Worm (Caenorhabditis elegans): ENCODE data around the gene pin-2.

The pin-2 gene

ce11 chrIV:12833698-12834416, 40.2 kb downstream of the pin-2 start:
- TF ChIP-seq nhr-10 (tag; optimal IDR thresholded peaks at IDR 0.05) (no peak), F13H6.1 (tag; optimal IDR thresholded peaks at IDR 0.05) (peak; percentile 21), fos-1 (tag; optimal IDR thresholded peaks at IDR 0.05) (peak; percentile 46), sma-9 (GFP tag; optimal IDR thresholded peaks at IDR 0.05) (peak; percentile 15), sma-9 (tag; optimal IDR thresholded peaks at IDR 0.05) (no peak)

- peak; percentile 34 for TF ChIP-seq sma-9 (GFP tag; optimal IDR thresholded peaks at IDR 0.05)
- TF ChIP-seq sma-9 (tag; optimal IDR thresholded peaks at IDR 0.05): no peak
- TF ChIP-seq gmeb-1 (tag; optimal IDR thresholded peaks at IDR 0.05): no peak
- no peak for TF ChIP-seq mbf-1 (tag; optimal IDR thresholded peaks at IDR 0.05)
- no peak for TF ChIP-seq aly-2 (tag; optimal IDR thresholded peaks at IDR 0.05)
- TF ChIP-seq fos-1 (tag; optimal IDR thresholded peaks at IDR 0.05): peak; percentile 81
- peak; percentile 8 for TF ChIP-seq nhr-129 (tag; optimal IDR thresholded peaks at IDR 0.05)
- TF ChIP-seq lsy-2 (tag; optimal IDR thresholded peaks at IDR 0.05): peak in 1 of 2 experiments; percentile 29
- peak; percentile 26 for TF ChIP-seq unc-55 (GFP tag; optimal IDR thresholded peaks at IDR 0.05)
Observed at ce11 chrIV:12834417-12834731, 40.7 kb downstream of the pin-2 start.

- TF ChIP-seq mbf-1 (tag; optimal IDR thresholded peaks at IDR 0.05) (no peak), elt-3 (tag; optimal IDR thresholded peaks at IDR 0.05) (no peak), unc-62 (GFP tag; optimal IDR thresholded peaks at IDR 0.05) (no peak), ztf-11 (tag; optimal IDR thresholded peaks at IDR 0.05) (no peak), unc-39 (tag; optimal IDR thresholded peaks at IDR 0.05) (no peak), sem-4 (tag; optimal IDR thresholded peaks at IDR 0.05) (no peak), nhr-12 (tag; optimal IDR thresholded peaks at IDR 0.05) (no peak), R02D3.7 (tag; optimal IDR thresholded peaks at IDR 0.05) (no peak), dmd-4 (tag; optimal IDR thresholded peaks at IDR 0.05) (no peak)
Observed at ce11 chrIV:12835363-12835762, 41.7 kb downstream of the pin-2 start.

ce11 chrIV:12836208-12836607, 42.6 kb downstream of the pin-2 start, which contains the start of gene M02B1.3:
M02B1.3 (plus strand) TSS chrIV:12836508.
- TF ChIP-seq aly-2 (tag; optimal IDR thresholded peaks at IDR 0.05): no peak
- TF ChIP-seq nhr-129 (tag; optimal IDR thresholded peaks at IDR 0.05): no peak
- TF ChIP-seq ceh-82 (tag; optimal IDR thresholded peaks at IDR 0.05): no peak
- no peak for TF ChIP-seq unc-62 (GFP tag; optimal IDR thresholded peaks at IDR 0.05)
- TF ChIP-seq nhr-25 (tag; optimal IDR thresholded peaks at IDR 0.05): no peak
- TF ChIP-seq lin-11 (tag; optimal IDR thresholded peaks at IDR 0.05): no peak
- TF ChIP-seq nhr-23 (tag; optimal IDR thresholded peaks at IDR 0.05): no peak

- no peak for TF ChIP-seq ztf-4 (tag; optimal IDR thresholded peaks at IDR 0.05)
- no peak for TF ChIP-seq Y55F3AM.14 (GFP tag; optimal IDR thresholded peaks at IDR 0.05)
- TF ChIP-seq nhr-11 (tag; optimal IDR thresholded peaks at IDR 0.05): no peak
- no peak for TF ChIP-seq R02D3.7 (tag; optimal IDR thresholded peaks at IDR 0.05)
- peak; percentile 32 for TF ChIP-seq sma-9 (GFP tag; optimal IDR thresholded peaks at IDR 0.05)
- no peak for TF ChIP-seq sma-9 (tag; optimal IDR thresholded peaks at IDR 0.05)
- TF ChIP-seq mdl-1 (tag; optimal IDR thresholded peaks at IDR 0.05): no peak
- TF ChIP-seq nhr-10 (tag; optimal IDR thresholded peaks at IDR 0.05): no peak
- TF ChIP-seq fos-1 (tag; optimal IDR thresholded peaks at IDR 0.05): peak; percentile 38
- TF ChIP-seq ztf-1 (GFP tag; conservative IDR thresholded peaks at IDR 0.05): no peak
- TF ChIP-seq nhr-237 (tag; optimal IDR thresholded peaks at IDR 0.05): no peak
- no peak for TF ChIP-seq gmeb-1 (tag; optimal IDR thresholded peaks at IDR 0.05)
- no peak for TF ChIP-seq ztf-11 (tag; optimal IDR thresholded peaks at IDR 0.05)
- TF ChIP-seq ceh-16 (tag; optimal IDR thresholded peaks at IDR 0.05): no peak
- TF ChIP-seq snpc-4 (tag; optimal IDR thresholded peaks at IDR 0.05): no peak
- TF ChIP-seq elt-1 (tag; optimal IDR thresholded peaks at IDR 0.05): no peak
- no peak for TF ChIP-seq lin-11 (tag; optimal IDR thresholded peaks at IDR 0.05)
- no peak for TF ChIP-seq nhr-6 (tag; optimal IDR thresholded peaks at IDR 0.05)
- TF ChIP-seq mab-5 (tag; optimal IDR thresholded peaks at IDR 0.05): no peak
- TF ChIP-seq crh-2 (tag; optimal IDR thresholded peaks at IDR 0.05): no peak
- no peak for TF ChIP-seq ZK546.5 (tag; optimal IDR thresholded peaks at IDR 0.05)
- TF ChIP-seq lsy-2 (tag; optimal IDR thresholded peaks at IDR 0.05): no peak
- no peak for TF ChIP-seq nhr-12 (tag; optimal IDR thresholded peaks at IDR 0.05)
- no peak for TF ChIP-seq unc-62 (GFP tag; optimal IDR thresholded peaks at IDR 0.05)
- no peak for TF ChIP-seq nhr-77 (tag; optimal IDR thresholded peaks at IDR 0.05)
- TF ChIP-seq unc-55 (GFP tag; optimal IDR thresholded peaks at IDR 0.05): no peak
- TF ChIP-seq mbf-1 (tag; optimal IDR thresholded peaks at IDR 0.05): no peak
- TF ChIP-seq nhr-25 (tag; optimal IDR thresholded peaks at IDR 0.05): peak; percentile 17
- TF ChIP-seq F13H6.1 (tag; optimal IDR thresholded peaks at IDR 0.05): peak; percentile 49
- no peak for TF ChIP-seq ama-1 (optimal IDR thresholded peaks at IDR 0.05)
- no peak for TF ChIP-seq sma-3 (GFP tag; optimal IDR thresholded peaks at IDR 0.05)
- no peak for TF ChIP-seq zag-1 (tag; optimal IDR thresholded peaks at IDR 0.05)
- TF ChIP-seq alr-1 (tag; optimal IDR thresholded peaks at IDR 0.05): no peak
- TF ChIP-seq nhr-21 (tag; optimal IDR thresholded peaks at IDR 0.05): no peak
- peak; percentile 41 for TF ChIP-seq nhr-129 (tag; optimal IDR thresholded peaks at IDR 0.05)
- peak; percentile 11 for TF ChIP-seq blmp-1 (tag; optimal IDR thresholded peaks at IDR 0.05; ENCODE audit: insufficient read depth)
Observed at ce11 chrIV:12840348-12840747, 46.7 kb downstream of the pin-2 start.
